Fruit fly (Drosophila melanogaster) whole organism, adult: Measurements from ENCODE around the gene P5cr-2.

Experiments
- CG12768 ChIP-seq: fragments of 200-800 bp; sonication (Bioruptor generic); optimal IDR thresholded peaks from 2 replicates; lab custom pipeline; 2017; ENCODE audit warnings: missing biosample characterization, missing genetic modification characterization, mild to moderate bottlenecking, moderate library complexity, missing genetic modification reagents
- CG14711 ChIP-seq: fragments of 200-800 bp; sonication (Bioruptor generic); optimal IDR thresholded peaks from 2 replicates; lab custom pipeline; 2018; ENCODE audit warnings: missing biosample characterization, mild to moderate bottlenecking, missing genetic modification characterization, moderate library complexity
- CG1620 ChIP-seq: fragments of 200-800 bp; sonication (Bioruptor generic); optimal IDR thresholded peaks from 2 replicates; lab custom pipeline; 2016; ENCODE audit warnings: missing biosample characterization, missing genetic modification characterization
- CG5204 ChIP-seq: fragments of 200-800 bp; sonication (Bioruptor generic); optimal IDR thresholded peaks from 2 replicates; lab custom pipeline; 2016; ENCODE audit warnings: missing biosample characterization, missing genetic modification characterization
- Clk ChIP-seq: fragments of 200-800 bp; sonication (Bioruptor generic); optimal IDR thresholded peaks from 2 replicates; lab custom pipeline; 2017; ENCODE audit warnings: missing biosample characterization, missing genetic modification characterization
- Hr96 ChIP-seq: fragments of 200-800 bp; sonication (Bioruptor generic); optimal IDR thresholded peaks from 2 replicates; lab custom pipeline; 2016; ENCODE audit warnings: missing biosample characterization, missing genetic modification characterization
- Mnt ChIP-seq: fragments of 200-800 bp; sonication (Bioruptor generic); optimal IDR thresholded peaks from 2 replicates; lab custom pipeline; 2016; ENCODE audit warnings: missing biosample characterization, mild to moderate bottlenecking, missing genetic modification characterization
- cnc ChIP-seq, 2 experiments: fragments of >200 bp; optimal IDR thresholded peaks; 2 replicates each; lab custom pipeline; 2017
- kay ChIP-seq: fragments of 200-800 bp; sonication (Bioruptor generic); peaks from one replicate; lab custom pipeline; 2016; ENCODE audit warnings: missing biosample characterization, missing genetic modification characterization, borderline replicate concordance
- pad ChIP-seq: fragments of 200-800 bp; sonication (Bioruptor generic); optimal IDR thresholded peaks from 3 replicates; lab custom pipeline; 2017; ENCODE audit warnings: missing biosample characterization, missing genetic modification characterization, mild to moderate bottlenecking, moderate library complexity, missing genetic modification reagents
- tj ChIP-seq: fragments of 200-800 bp; sonication (Bioruptor generic); optimal IDR thresholded peaks from 3 replicates; lab custom pipeline; 2017; ENCODE audit warnings: missing biosample characterization, mild to moderate bottlenecking, missing genetic modification characterization, moderate library complexity

- TF ChIP-seq Hr96 (GFP tag; lab: Kevin White, UChicago) (no peak), CG14711 (tag; lab: Kevin White, UChicago) (no peak), kay (GFP tag; lab: Kevin White, UChicago) (no peak), CG5204 (GFP tag; lab: Kevin White, UChicago) (no peak), cnc (optimal IDR thresholded peaks at IDR 0.05; lab: Kevin White, UChicago) (no peak), CG1620 (GFP tag; lab: Kevin White, UChicago) (no peak), pad (GFP tag; lab: Kevin White, UChicago) (no peak), tj (GFP tag; lab: Kevin White, UChicago) (no peak), Mnt (GFP tag; lab: Kevin White, UChicago) (no peak), CG12768 (GFP tag; lab: Kevin White, UChicago) (no peak), Clk (no peak)
These were observed 16.3 kb downstream of the P5cr-2 start for dm6 chr3R:17550827-17551468.
